Worm (Caenorhabditis elegans) whole organism, L1 larva: Measurements from ENCODE around the gene F09B12.3.

Experiments
- efl-3 ChIP-seq: fragments of 200-800 bp; sonication (Bioruptor generic); optimal IDR thresholded peaks from 2 replicates; lab custom pipeline; 2018; ENCODE audit warnings: mild to moderate bottlenecking, missing genetic modification characterization, missing compliant biosample characterization
- egl-13 ChIP-seq: sonication (generic microtip); optimal IDR thresholded peaks from 2 replicates; lab custom pipeline; 2016; ENCODE audit warnings: missing genotype, missing genetic modification reagents, missing genetic modification characterization, missing compliant biosample characterization
- fkh-10 ChIP-seq: sonication (generic microtip); optimal IDR thresholded peaks from 2 replicates; lab custom pipeline; 2017; ENCODE audit warnings: missing biosample characterization, missing genetic modification reagents, missing genetic modification characterization
- lin-39 ChIP-seq: fragments of 150-350 bp; optimal IDR thresholded peaks from 2 replicates; lab custom pipeline; 2014; ENCODE audit warnings: missing biosample characterization, missing genetic modification reagents, missing genetic modification characterization
- nhr-71 ChIP-seq: sonication (generic microtip); optimal IDR thresholded peaks from 2 replicates; lab custom pipeline; 2016; ENCODE audit warnings: mild to moderate bottlenecking, missing genetic modification characterization, moderate library complexity, missing compliant biosample characterization
- nhr-76 ChIP-seq: sonication (generic microtip); optimal IDR thresholded peaks from 2 replicates; lab custom pipeline; 2017; ENCODE audit warnings: missing biosample characterization, missing genetic modification characterization
- pqm-1 ChIP-seq: sonication (generic microtip); optimal IDR thresholded peaks from 3 replicates; lab custom pipeline; 2017; ENCODE audit warnings: missing biosample characterization, missing genetic modification characterization

DNA sequence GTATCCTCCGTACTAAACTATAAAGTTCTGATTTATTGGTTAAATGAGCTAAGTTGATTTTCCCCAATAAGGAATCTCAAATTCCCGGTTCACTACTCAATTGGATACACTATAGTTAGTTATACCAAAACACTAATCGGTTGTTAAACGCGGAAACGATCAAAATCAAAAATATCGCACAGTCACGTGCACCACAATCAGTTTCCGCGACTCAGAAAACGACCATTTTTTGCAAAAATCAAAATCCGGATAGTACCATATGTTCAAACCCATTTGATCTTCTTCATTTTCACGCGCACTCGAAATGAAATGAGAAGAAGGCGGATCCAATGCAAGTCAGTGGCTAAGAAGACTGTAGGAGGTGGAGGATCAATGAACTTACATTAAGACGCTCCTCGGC, 16.3 kb downstream of the F09B12.3 start:
- TF ChIP-seq fkh-10 (GFP tag; lab: Kevin White, UChicago), result no peak
- TF ChIP-seq egl-13 (tag; lab: Kevin White, UChicago), result no peak
- TF ChIP-seq nhr-71 (tag; lab: Kevin White, UChicago), result no peak
- TF ChIP-seq lin-39, result no peak
- no peak for TF ChIP-seq efl-3 (GFP tag; lab: Kevin White, UChicago)
- TF ChIP-seq pqm-1 (tag; lab: Kevin White, UChicago), result no peak
- TF ChIP-seq nhr-76 (tag; lab: Kevin White, UChicago), result no peak
